Fruit fly (Drosophila melanogaster) whole organism, prepupa: ENCODE results near the gene CG13449.

Source experiments
- CG10631 ChIP-seq: fragments of 200-800 bp; sonication (Bioruptor generic); optimal IDR thresholded peaks from 2 replicates; lab custom pipeline; 2016; ENCODE audit warnings: missing biosample characterization, missing genetic modification characterization
- CG10669 ChIP-seq: fragments of 200-800 bp; sonication (Bioruptor generic); optimal IDR thresholded peaks from 3 replicates; lab custom pipeline; 2018; ENCODE audit warnings: missing biosample characterization, mild to moderate bottlenecking, missing genetic modification characterization, moderate library complexity
- CG3919 ChIP-seq: fragments of 200-800 bp; sonication (Bioruptor generic); optimal IDR thresholded peaks from 3 replicates; lab custom pipeline; 2016; ENCODE audit warnings: missing biosample characterization, missing genetic modification characterization
- CG6163 ChIP-seq: fragments of 200-800 bp; sonication (Bioruptor generic); IDR thresholded peaks from 3 replicates; pipeline ENCODE4 v1.3.6; 2022; ENCODE audit warnings: missing biosample characterization, missing genetic modification characterization
- CG6276 ChIP-seq: fragments of 200-800 bp; sonication (Bioruptor generic); optimal IDR thresholded peaks from 2 replicates; lab custom pipeline; 2017; ENCODE audit warnings: missing biosample characterization, mild to moderate bottlenecking, missing genetic modification characterization
- CG6792 ChIP-seq: fragments of 200-800 bp; sonication (Bioruptor generic); optimal IDR thresholded peaks from 3 replicates; lab custom pipeline; 2016; ENCODE audit warnings: missing biosample characterization, missing genetic modification characterization
- CG7368 ChIP-seq: fragments of 200-800 bp; sonication (Bioruptor generic); optimal IDR thresholded peaks from 3 replicates; lab custom pipeline; 2016; ENCODE audit warnings: missing biosample characterization, missing genetic modification characterization
- CG8119 ChIP-seq: fragments of 200-800 bp; sonication (Bioruptor generic); IDR thresholded peaks from 3 replicates; pipeline ENCODE4 v1.3.6; 2022; ENCODE audit warnings: missing biosample characterization, missing genetic modification characterization
- CG8319 ChIP-seq: fragments of 200-800 bp; sonication (Bioruptor generic); optimal IDR thresholded peaks from 3 replicates; lab custom pipeline; 2016; ENCODE audit warnings: missing biosample characterization, missing genetic modification characterization
- Eip75B ChIP-seq: fragments of 200-800 bp; sonication (Bioruptor generic); optimal IDR thresholded peaks from 3 replicates; lab custom pipeline; 2016; ENCODE audit warnings: missing biosample characterization, missing genetic modification characterization
- Eip78C ChIP-seq: fragments of 200-800 bp; sonication (Bioruptor generic); peaks from one replicate; lab custom pipeline; 2016; ENCODE audit warnings: missing biosample characterization, missing genetic modification characterization
- Gug ChIP-seq: fragments of 200-800 bp; sonication (Bioruptor generic); IDR thresholded peaks from 2 replicates; pipeline ENCODE4 v1.3.6; 2022; ENCODE audit warnings: missing biosample characterization, missing genetic modification characterization
- OdsH ChIP-seq: fragments of 200-800 bp; sonication (Bioruptor generic); optimal IDR thresholded peaks from 3 replicates; lab custom pipeline; 2016; ENCODE audit warnings: missing biosample characterization, missing genetic modification characterization
- Smox ChIP-seq: fragments of 200-800 bp; sonication (Bioruptor generic); optimal IDR thresholded peaks from 3 replicates; lab custom pipeline; 2016; ENCODE audit warnings: missing biosample characterization, missing genetic modification characterization
- Sox14 ChIP-seq: fragments of 200-800 bp; sonication (Bioruptor generic); optimal IDR thresholded peaks from 3 replicates; lab custom pipeline; 2016; ENCODE audit warnings: missing biosample characterization, missing genetic modification characterization
- achi ChIP-seq: fragments of 200-800 bp; sonication (Bioruptor generic); optimal IDR thresholded peaks from 3 replicates; lab custom pipeline; 2016; ENCODE audit warnings: missing biosample characterization, missing genetic modification characterization
- cyc ChIP-seq: fragments of 200-800 bp; sonication (Bioruptor generic); optimal IDR thresholded peaks from 3 replicates; lab custom pipeline; 2016; ENCODE audit warnings: missing biosample characterization, missing genetic modification characterization
- esn ChIP-seq: fragments of 200-800 bp; sonication (Bioruptor generic); optimal IDR thresholded peaks from 2 replicates; lab custom pipeline; 2016; ENCODE audit warnings: missing biosample characterization, mild to moderate bottlenecking, missing genetic modification characterization, moderate library complexity
- fd85E ChIP-seq: fragments of 200-800 bp; sonication (Bioruptor generic); optimal IDR thresholded peaks from 3 replicates; lab custom pipeline; 2016; ENCODE audit warnings: missing biosample characterization, missing genetic modification characterization
- lz ChIP-seq: fragments of 200-800 bp; sonication (Bioruptor generic); optimal IDR thresholded peaks from 3 replicates; lab custom pipeline; 2016; ENCODE audit warnings: missing biosample characterization, missing genetic modification characterization
- vri ChIP-seq: fragments of 200-800 bp; sonication (Bioruptor generic); optimal IDR thresholded peaks from 3 replicates; lab custom pipeline; 2016; ENCODE audit warnings: missing biosample characterization, mild to moderate bottlenecking, missing genetic modification characterization

CG13449 gene

DNA sequence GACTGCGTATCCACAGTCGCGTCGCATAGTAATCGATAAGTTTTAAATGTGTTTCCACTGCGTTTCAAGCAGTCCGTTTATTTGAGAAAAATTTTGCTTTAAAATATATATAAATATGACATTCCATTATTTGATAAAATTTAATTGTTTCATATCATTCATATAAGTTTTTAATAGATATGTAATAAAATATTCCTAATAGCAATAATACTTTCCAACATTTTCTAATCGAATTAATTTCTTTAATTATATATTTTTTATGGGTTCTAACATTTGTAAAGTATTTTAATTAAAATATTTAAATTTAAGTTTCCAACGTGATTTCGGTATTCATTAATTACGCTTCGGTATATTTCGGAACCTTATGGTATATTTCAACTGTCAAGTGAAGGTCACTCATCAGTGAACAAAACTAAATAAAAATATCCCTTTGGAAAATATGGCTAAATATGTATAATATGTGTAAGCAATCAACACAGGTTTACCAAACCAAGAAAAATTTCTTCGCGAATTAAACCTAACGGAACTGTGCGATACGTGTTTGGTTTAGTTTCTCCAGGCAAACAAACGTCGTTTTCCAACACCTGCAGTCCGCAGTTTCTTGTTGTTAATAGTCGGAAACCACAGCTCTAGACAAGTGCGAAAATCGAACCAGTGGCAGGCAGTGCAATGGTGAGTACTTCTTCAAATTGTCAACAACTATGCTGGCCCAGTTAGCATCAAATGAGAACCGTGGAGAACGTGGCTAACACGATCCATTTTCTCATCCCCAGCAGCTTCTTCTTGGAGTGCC, 49.4 kb downstream of the CG13449 start, which contains the start of the genes CG7739 and SCCRO (continued):
- TF ChIP-seq Sox14 (GFP tag; lab: Kevin White, UChicago): peak; percentile 25
- TF ChIP-seq CG3919 (GFP tag; lab: Kevin White, UChicago): peak; percentile 50
- TF ChIP-seq CG8319: no peak
- TF ChIP-seq fd85E (GFP tag; lab: Kevin White, UChicago): no peak
- TF ChIP-seq achi (GFP tag; lab: Kevin White, UChicago): no peak
- peak; percentile 17 for TF ChIP-seq lz (GFP tag; lab: Kevin White, UChicago)
- TF ChIP-seq Gug (GFP tag; lab: Robert Waterston, UW): peak; percentile 63
- no peak for TF ChIP-seq CG6792 (GFP tag; lab: Kevin White, UChicago)
- peak; percentile 23 for TF ChIP-seq cyc (GFP tag; lab: Kevin White, UChicago)
- no peak for TF ChIP-seq CG6276
- TF ChIP-seq CG10669: peak; percentile 21
- TF ChIP-seq Smox (GFP tag; lab: Kevin White, UChicago): no peak
- peak; percentile 53 for TF ChIP-seq esn
- peak; percentile 43 for TF ChIP-seq CG10631 (GFP tag; lab: Kevin White, UChicago)
- TF ChIP-seq Eip75B (GFP tag; lab: Kevin White, UChicago): peak; percentile 2
- peak; percentile 44 for TF ChIP-seq vri (GFP tag; lab: Kevin White, UChicago)
- peak; percentile 51; the same call in 2 of the 3 replicates for TF ChIP-seq CG6163
- TF ChIP-seq CG7368: no peak

DNA sequence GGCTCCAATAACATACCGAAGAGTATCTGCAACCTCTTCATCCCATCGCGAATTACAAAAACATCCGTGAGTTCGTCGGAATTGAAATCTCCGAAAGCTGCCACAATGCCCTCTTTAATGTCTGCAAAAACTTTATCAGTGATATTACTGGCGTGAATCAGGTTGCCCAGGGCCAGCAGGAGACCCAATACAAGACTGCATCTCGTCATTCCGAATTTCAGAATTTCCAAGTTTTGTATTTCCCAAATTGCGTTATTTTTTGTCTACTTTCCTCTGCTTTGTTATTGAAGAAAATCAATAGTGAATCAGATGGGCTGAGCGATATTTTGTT, 49.9 kb downstream of the CG13449 start:
- TF ChIP-seq OdsH (GFP tag; lab: Kevin White, UChicago) (no peak), vri (GFP tag; lab: Kevin White, UChicago) (no peak), Eip78C (GFP tag; lab: Kevin White, UChicago) (peak; percentile 17), CG8119 (no peak)
- TF ChIP-seq, all 60 proteins: peak for 1
